Worm (Caenorhabditis elegans) whole organism, L1 larva: ENCODE data around the gene F46E10.3.

Source experiments
- Y116A8C.19 ChIP-seq: sonication (generic microtip); optimal IDR thresholded peaks from 2 replicates; lab custom pipeline; 2016; ENCODE audit warnings: missing compliant biosample characterization, missing genetic modification characterization, borderline replicate concordance
- aha-1 ChIP-seq: fragments of 150-350 bp; optimal IDR thresholded peaks from 2 replicates; lab custom pipeline; 2014; ENCODE audit warnings: missing biosample characterization, missing genetic modification characterization
- aly-2 ChIP-seq: fragments of 150-350 bp; optimal IDR thresholded peaks from 2 replicates; lab custom pipeline; 2014; ENCODE audit warnings: missing biosample characterization, missing genetic modification characterization
- ama-1 ChIP-seq: fragments of 150-350 bp; optimal IDR thresholded peaks from 2 replicates; lab custom pipeline; 2014
- blmp-1 ChIP-seq: fragments of 150-350 bp; optimal IDR thresholded peaks from 2 replicates; lab custom pipeline; 2014; ENCODE audit warnings: missing biosample characterization, missing genetic modification characterization
- ceh-82 ChIP-seq, 3 experiments: fragments of 150-350 bp in 1 of 3; sonication (generic microtip) in 2 of 3; optimal IDR thresholded peaks; 2 replicates each; lab custom pipeline; 2014 to 2017; ENCODE audit warnings: missing biosample characterization in 3 of 3, missing genetic modification characterization in 3 of 3
- ces-1 ChIP-seq: fragments of 150-350 bp; optimal IDR thresholded peaks from 2 replicates; lab custom pipeline; 2014; ENCODE audit warnings: missing biosample characterization, missing genetic modification reagents, missing genetic modification characterization
- dpl-1 ChIP-seq, 3 experiments: fragments of 150-350 bp in 2 of 3; sonication (generic microtip) in 1 of 3; optimal IDR thresholded peaks; 2 replicates each; lab custom pipeline; 2014 to 2017; ENCODE audit warnings: missing biosample characterization in 3 of 3, missing genetic modification characterization in 3 of 3, missing genetic modification reagents in 3 of 3
- efl-1 ChIP-seq, 4 experiments: fragments of 150-350 bp; optimal IDR thresholded peaks in 3 of 4; peaks in 1 of 4; 1 replicate in 1 of 4; 2 replicates in 3 of 4; lab custom pipeline; 2014; ENCODE audit warnings: missing biosample characterization in 2 of 4, missing genetic modification characterization in 2 of 4, missing genetic modification reagents in 2 of 4
- efl-3 ChIP-seq: fragments of 200-800 bp; sonication (Bioruptor generic); optimal IDR thresholded peaks from 2 replicates; lab custom pipeline; 2018; ENCODE audit warnings: mild to moderate bottlenecking, missing genetic modification characterization, missing compliant biosample characterization
- egl-13 ChIP-seq: sonication (generic microtip); optimal IDR thresholded peaks from 2 replicates; lab custom pipeline; 2016; ENCODE audit warnings: missing genotype, missing genetic modification reagents, missing genetic modification characterization, missing compliant biosample characterization
- egl-27 ChIP-seq, 2 experiments: fragments of 150-350 bp in 1 of 2; sonication (generic microtip); optimal IDR thresholded peaks; 3 replicates each; lab custom pipeline; 2017 to 2018; ENCODE audit warnings: missing biosample characterization in 2 of 2, missing genetic modification characterization in 2 of 2, missing genetic modification reagents in 2 of 2
- elt-2 ChIP-seq: sonication (generic microtip); optimal IDR thresholded peaks from 2 replicates; lab custom pipeline; 2016; ENCODE audit warnings: missing genetic modification characterization, mild to moderate bottlenecking, inconsistent platforms, missing compliant biosample characterization, missing genetic modification reagents
- elt-3 ChIP-seq, 6 experiments: fragments of 150-350 bp in 1 of 6; sonication (generic microtip); optimal IDR thresholded peaks; 2 replicates each; lab custom pipeline; 2017 to 2018; ENCODE audit warnings: missing biosample characterization in 6 of 6, missing genetic modification characterization in 6 of 6, inconsistent platforms in 1 of 6
- fkh-4 ChIP-seq: sonication (generic microtip); optimal IDR thresholded peaks from 2 replicates; lab custom pipeline; 2016; ENCODE audit warnings: missing compliant biosample characterization, missing genetic modification characterization, borderline replicate concordance
- hlh-17 ChIP-seq: fragments of 200-800 bp; sonication (Bioruptor generic); optimal IDR thresholded peaks from 2 replicates; lab custom pipeline; 2018; ENCODE audit warnings: missing genetic modification characterization, mild to moderate bottlenecking, missing compliant biosample characterization, moderate library complexity, borderline replicate concordance
- isw-1 ChIP-seq: fragments of 200-800 bp; sonication (Bioruptor generic); IDR thresholded peaks from 2 replicates; pipeline ENCODE4 v1.3.6; 2022; ENCODE audit warnings: missing genetic modification characterization, missing compliant biosample characterization
- jun-1 ChIP-seq: fragments of 150-350 bp; optimal IDR thresholded peaks from 2 replicates; lab custom pipeline; 2014; ENCODE audit warnings: missing biosample characterization, missing genetic modification reagents, missing genetic modification characterization
- lin-13 ChIP-seq: fragments of 150-350 bp; optimal IDR thresholded peaks from 2 replicates; lab custom pipeline; 2014; ENCODE audit warnings: missing biosample characterization, missing genetic modification reagents, missing genetic modification characterization
- lin-14 ChIP-seq: fragments of 200-800 bp; sonication (Bioruptor generic); optimal IDR thresholded peaks from 2 replicates; lab custom pipeline; 2018; ENCODE audit warnings: mild to moderate bottlenecking, missing genetic modification characterization, moderate library complexity, missing compliant biosample characterization
- lin-15B ChIP-seq: fragments of 150-350 bp; sonication (generic microtip); optimal IDR thresholded peaks from 3 replicates; lab custom pipeline; 2014; ENCODE audit warnings: missing biosample characterization, missing genetic modification characterization
- lin-35 ChIP-seq, 2 experiments: fragments of 150-350 bp; optimal IDR thresholded peaks; 2 replicates each; lab custom pipeline; 2014; ENCODE audit warnings: missing biosample characterization in 2 of 2, missing genetic modification characterization in 2 of 2, missing genetic modification reagents in 2 of 2
- lsy-2 ChIP-seq, 2 experiments: fragments of 150-350 bp; optimal IDR thresholded peaks; 2 replicates each; lab custom pipeline; 2014; ENCODE audit warnings: missing biosample characterization in 2 of 2, missing genetic modification characterization in 2 of 2
- mab-9 ChIP-seq: fragments of 200-800 bp; sonication (Bioruptor generic); IDR thresholded peaks from 2 replicates; pipeline ENCODE4 v1.3.6; 2022; ENCODE audit warnings: missing genetic modification reagents, missing genetic modification characterization, missing compliant biosample characterization
- mdl-1 ChIP-seq, 2 experiments: fragments of 150-350 bp; optimal IDR thresholded peaks; 2 replicates each; lab custom pipeline; 2014 to 2017; ENCODE audit warnings: missing biosample characterization in 2 of 2, missing genetic modification characterization in 2 of 2, inconsistent platforms in 1 of 2
- mef-2 ChIP-seq: fragments of 150-350 bp; optimal IDR thresholded peaks from 2 replicates; lab custom pipeline; 2014; ENCODE audit warnings: missing biosample characterization, missing genetic modification characterization
- mep-1 ChIP-seq: fragments of 150-350 bp; optimal IDR thresholded peaks from 2 replicates; lab custom pipeline; 2014; ENCODE audit warnings: missing biosample characterization, missing genetic modification characterization
- nhr-12 ChIP-seq: sonication (generic microtip); optimal IDR thresholded peaks from 2 replicates; lab custom pipeline; 2017; ENCODE audit warnings: missing biosample characterization, missing genetic modification characterization
- nhr-19 ChIP-seq: fragments of 200-800 bp; sonication (Bioruptor generic); conservative IDR thresholded peaks from 2 replicates; pipeline ENCODE4 v1.3.6; 2022; ENCODE audit warnings: missing genetic modification characterization, missing compliant biosample characterization
- nhr-20 ChIP-seq: sonication (generic microtip); optimal IDR thresholded peaks from 2 replicates; lab custom pipeline; 2016; ENCODE audit warnings: mild to moderate bottlenecking, missing genetic modification characterization, missing compliant biosample characterization
- nhr-28 ChIP-seq: fragments of 150-350 bp; optimal IDR thresholded peaks from 2 replicates; lab custom pipeline; 2014; ENCODE audit warnings: missing biosample characterization, missing genetic modification characterization
- nhr-77 ChIP-seq: fragments of 150-350 bp; optimal IDR thresholded peaks from 2 replicates; lab custom pipeline; 2014; ENCODE audit warnings: missing biosample characterization, missing genetic modification characterization
- nhr-90 ChIP-seq: sonication (generic microtip); optimal IDR thresholded peaks from 2 replicates; lab custom pipeline; 2016; ENCODE audit warnings: mild to moderate bottlenecking, missing genetic modification characterization, missing compliant biosample characterization; ENCODE audit not compliant: poor library complexity
- pag-3 ChIP-seq: sonication (generic microtip); optimal IDR thresholded peaks from 2 replicates; lab custom pipeline; 2017; ENCODE audit warnings: missing genetic modification characterization, mild to moderate bottlenecking, missing compliant biosample characterization, antibody characterized with exemption, borderline replicate concordance; ENCODE audit not compliant: insufficient read depth
- rnt-1 ChIP-seq: sonication (generic microtip); optimal IDR thresholded peaks from 2 replicates; lab custom pipeline; 2016; ENCODE audit warnings: mild to moderate bottlenecking, missing genetic modification characterization, moderate library complexity, missing compliant biosample characterization
- skn-1 ChIP-seq: fragments of 150-350 bp; optimal IDR thresholded peaks from 2 replicates; lab custom pipeline; 2014; ENCODE audit warnings: missing biosample characterization, missing genetic modification characterization
- snu-23 ChIP-seq: sonication (generic microtip); optimal IDR thresholded peaks from 2 replicates; lab custom pipeline; 2016; ENCODE audit warnings: missing genetic modification characterization, missing compliant biosample characterization
- sup-37 ChIP-seq: fragments of 200-800 bp; sonication (Bioruptor generic); optimal IDR thresholded peaks from 2 replicates; lab custom pipeline; 2018; ENCODE audit warnings: mild to moderate bottlenecking, missing genetic modification characterization, missing compliant biosample characterization
- swsn-7 ChIP-seq: sonication (generic microtip); optimal IDR thresholded peaks from 2 replicates; lab custom pipeline; 2016; ENCODE audit warnings: missing genetic modification characterization, missing compliant biosample characterization
- tbx-2 ChIP-seq: sonication (generic microtip); optimal IDR thresholded peaks from 2 replicates; lab custom pipeline; 2016; ENCODE audit warnings: missing genetic modification characterization, missing compliant biosample characterization
- tlp-1 ChIP-seq: fragments of 150-350 bp; optimal IDR thresholded peaks from 2 replicates; lab custom pipeline; 2014; ENCODE audit warnings: missing biosample characterization, missing genetic modification characterization
- unc-130 ChIP-seq: fragments of 150-350 bp; optimal IDR thresholded peaks from 2 replicates; lab custom pipeline; 2017; ENCODE audit warnings: missing biosample characterization, missing genetic modification characterization, inconsistent platforms
- unc-86 ChIP-seq: sonication (generic microtip); optimal IDR thresholded peaks from 2 replicates; lab custom pipeline; 2016; ENCODE audit warnings: missing genetic modification characterization, missing compliant biosample characterization
- unc-98 ChIP-seq: fragments of 200-800 bp; sonication (Bioruptor generic); IDR thresholded peaks from 2 replicates; pipeline ENCODE4 v1.3.6; 2022; ENCODE audit warnings: missing genetic modification characterization, missing compliant biosample characterization
- xbp-1 ChIP-seq: sonication (generic microtip); optimal IDR thresholded peaks from 2 replicates; lab custom pipeline; 2016; ENCODE audit warnings: missing genetic modification characterization, missing compliant biosample characterization
- zip-4 ChIP-seq: fragments of 200-800 bp; sonication (Bioruptor generic); optimal IDR thresholded peaks from 2 replicates; lab custom pipeline; 2018; ENCODE audit warnings: mild to moderate bottlenecking, missing genetic modification characterization, moderate library complexity, missing compliant biosample characterization
- ztf-4 ChIP-seq: fragments of 150-350 bp; optimal IDR thresholded peaks from 2 replicates; lab custom pipeline; 2014; ENCODE audit warnings: missing biosample characterization, missing genetic modification characterization

Gene F46E10.3

DNA sequence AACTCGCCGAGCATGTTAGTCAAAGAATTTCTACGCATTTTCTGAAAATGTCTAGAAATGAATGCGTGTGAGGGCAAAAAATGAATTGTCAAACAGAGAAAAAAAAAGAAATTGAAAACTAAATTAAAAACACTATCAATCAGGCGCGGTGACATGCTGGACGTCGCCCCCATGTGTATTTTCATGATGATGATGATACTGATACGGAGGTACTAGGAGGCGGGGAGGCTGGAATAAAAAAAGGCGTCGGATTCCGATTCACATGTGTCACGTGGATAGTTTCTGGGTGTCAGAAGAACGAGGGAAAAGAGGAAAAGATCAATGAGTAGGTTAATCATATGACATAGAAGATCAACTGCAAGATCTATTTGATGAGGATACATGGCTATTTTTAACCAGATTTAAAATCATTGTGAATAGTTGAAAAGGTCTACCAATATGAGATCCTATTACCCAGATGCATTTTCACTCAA is 12.7 kb upstream of the F46E10.3 start, which contains the start of gene W01A11.7 (continued):
- TF ChIP-seq lin-15B (tag; lab: Kevin White, UChicago), result no peak
- TF ChIP-seq snu-23 (GFP tag; lab: Kevin White, UChicago), result peak; percentile 84
- no peak for TF ChIP-seq tlp-1 (tag; lab: Kevin White, UChicago)
- no peak for TF ChIP-seq unc-98 (GFP tag; lab: Robert Waterston, UW)
- TF ChIP-seq pag-3, result no peak
- TF ChIP-seq nhr-90 (tag; lab: Kevin White, UChicago), result peak; percentile 82
- no peak for TF ChIP-seq nhr-77
- TF ChIP-seq Y116A8C.19 (tag; lab: Kevin White, UChicago), result no peak
- peak; percentile 82 for TF ChIP-seq lin-14 (GFP tag; lab: Kevin White, UChicago)
- no peak for TF ChIP-seq ces-1 (GFP tag; lab: Kevin White, UChicago)
- no peak for TF ChIP-seq aly-2 (tag; lab: Kevin White, UChicago)
- TF ChIP-seq rnt-1 (tag; lab: Kevin White, UChicago), result no peak
- no peak for TF ChIP-seq mab-9 (GFP tag; lab: Robert Waterston, UW)
- TF ChIP-seq unc-130, result no peak
- TF ChIP-seq nhr-19 (GFP tag; lab: Robert Waterston, UW), result peak; percentile 69
- TF ChIP-seq aha-1, result no peak
- peak; percentile 37 for TF ChIP-seq lin-13
- peak in 1 of 2 experiments; percentile 63 for TF ChIP-seq lin-35 (GFP tag; optimal IDR thresholded peaks at IDR 0.05; lab: Kevin White, UChicago)
- TF ChIP-seq ztf-4, result no peak
- no peak for TF ChIP-seq zip-4
- peak; percentile 93 for TF ChIP-seq nhr-20 (tag; lab: Kevin White, UChicago)
- no peak for TF ChIP-seq unc-86 (tag; lab: Kevin White, UChicago)
- no peak for TF ChIP-seq fkh-4
- no peak for TF ChIP-seq elt-2 (tag; lab: Kevin White, UChicago)
- TF ChIP-seq hlh-17 (GFP tag; lab: Kevin White, UChicago), result no peak
- no peak for TF ChIP-seq nhr-12 (tag; lab: Kevin White, UChicago)
- no peak for TF ChIP-seq isw-1 (GFP tag; lab: Robert Waterston, UW)
- peak; percentile 13 to 39 (median 34) for TF ChIP-seq dpl-1 (GFP tag; optimal IDR thresholded peaks at IDR 0.05; lab: Kevin White, UChicago)
- TF ChIP-seq lsy-2 (tag; optimal IDR thresholded peaks at IDR 0.05; lab: Kevin White, UChicago), result peak; percentile 8 to 47
- no peak for TF ChIP-seq efl-3 (GFP tag; lab: Kevin White, UChicago)
- peak in 1 of 3 experiments; percentile 10 for TF ChIP-seq ceh-82 (tag; optimal IDR thresholded peaks at IDR 0.05; lab: Kevin White, UChicago)
- TF ChIP-seq ama-1 (lab: Kevin White, UChicago), result no peak
- TF ChIP-seq jun-1, result no peak
- TF ChIP-seq mef-2 (tag; lab: Kevin White, UChicago), result no peak
- TF ChIP-seq nhr-28, result no peak
- TF ChIP-seq mdl-1 (tag; optimal IDR thresholded peaks at IDR 0.05; lab: Kevin White, UChicago), result peak in 1 of 2 experiments; percentile 83
- no peak for TF ChIP-seq xbp-1 (tag; lab: Kevin White, UChicago)
- peak in 1 of 2 experiments; percentile 9 for TF ChIP-seq efl-1 (optimal IDR thresholded peaks at IDR 0.05; lab: Kevin White, UChicago)
- peak in 1 of 2 experiments; percentile 92 for TF ChIP-seq efl-1 (GFP tag; optimal IDR thresholded peaks at IDR 0.05 in 1 of 2; lab: Kevin White, UChicago)
- TF ChIP-seq egl-27 (tag; optimal IDR thresholded peaks at IDR 0.05; lab: Kevin White, UChicago), result no peak

ce11 chrV:6506238-6506956 is 11.7 kb upstream of the F46E10.3 start:
- TF ChIP-seq blmp-1 (tag; lab: Kevin White, UChicago), result peak; percentile 95
- no peak for TF ChIP-seq unc-98 (GFP tag; lab: Robert Waterston, UW)
- no peak for TF ChIP-seq nhr-19 (GFP tag; lab: Robert Waterston, UW)
- no peak for TF ChIP-seq egl-13 (tag; lab: Kevin White, UChicago)
- no peak for TF ChIP-seq ztf-4
- peak in 1 of 6 experiments; percentile 51 for TF ChIP-seq elt-3 (tag; optimal IDR thresholded peaks at IDR 0.05; lab: Kevin White, UChicago)
- no peak for TF ChIP-seq tbx-2 (tag; lab: Kevin White, UChicago)
- no peak for TF ChIP-seq skn-1 (tag; lab: Kevin White, UChicago)
- TF ChIP-seq swsn-7 (tag; lab: Kevin White, UChicago), result no peak
- no peak for TF ChIP-seq ces-1 (GFP tag; lab: Kevin White, UChicago)
- no peak for TF ChIP-seq sup-37 (GFP tag; lab: Kevin White, UChicago)
- no peak for TF ChIP-seq Y116A8C.19 (tag; lab: Kevin White, UChicago)
- no peak for TF ChIP-seq mep-1 (tag; lab: Kevin White, UChicago)
